Fruit fly (Drosophila melanogaster): ENCODE measurements around the gene PGS1.

Gene PGS1

DNA sequence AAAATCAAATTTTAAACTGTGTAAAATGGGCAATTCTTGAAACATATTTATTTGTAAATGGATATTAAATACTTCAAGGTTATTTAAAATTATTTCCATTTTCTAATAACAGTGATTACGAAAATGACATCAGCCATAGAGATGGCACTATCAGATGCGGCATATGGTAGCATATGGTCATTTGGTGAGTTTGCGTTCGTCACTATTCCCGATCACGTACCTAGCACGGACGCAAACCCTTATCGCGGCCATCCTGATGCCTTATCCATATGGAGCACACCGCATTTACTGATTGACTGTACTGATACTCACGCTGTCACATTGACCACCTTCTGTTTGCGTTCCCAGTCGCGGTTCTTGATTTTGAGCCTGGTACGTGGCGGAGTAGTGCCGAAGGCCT, 7.8 kb downstream of the PGS1 start (continued):
- no peak for TF ChIP-seq hkb (optimal IDR thresholded peaks at IDR 0.05)
- no peak for TF ChIP-seq hkb (GFP tag; IDR thresholded peaks at IDR 0.05)
- TF ChIP-seq bsh (GFP tag; optimal IDR thresholded peaks at IDR 0.05) = no peak
- no peak for TF ChIP-seq CG17186 (GFP tag; optimal IDR thresholded peaks at IDR 0.05)
- no peak for TF ChIP-seq CG11723 (GFP tag; optimal IDR thresholded peaks at IDR 0.05)
- TF ChIP-seq CG1602 (GFP tag; optimal IDR thresholded peaks at IDR 0.05) = no peak
- peak in 1 of 2 experiments; percentile 40 for TF ChIP-seq Pdp1 (GFP tag; optimal IDR thresholded peaks at IDR 0.05)
- no peak for TF ChIP-seq dati (GFP tag; IDR thresholded peaks at IDR 0.05)
- no peak for TF ChIP-seq tin (GFP tag; optimal IDR thresholded peaks at IDR 0.05)
- TF ChIP-seq al (GFP tag; IDR thresholded peaks at IDR 0.05) = no peak
- TF ChIP-seq phol (tag; optimal IDR thresholded peaks at IDR 0.05) = peak; percentile 35
- no peak for TF ChIP-seq CG1792 (GFP tag; optimal IDR thresholded peaks at IDR 0.05)
- TF ChIP-seq Dp (GFP tag; optimal IDR thresholded peaks at IDR 0.05) = no peak
- TF ChIP-seq h (optimal IDR thresholded peaks at IDR 0.05) = no peak
- no peak for TF ChIP-seq HLH4C (GFP tag; IDR thresholded peaks at IDR 0.05; ENCODE audit: partially characterized antibody)
- TF ChIP-seq vvl (GFP tag; IDR thresholded peaks at IDR 0.05) = no peak
- TF ChIP-seq Oli (tag; optimal IDR thresholded peaks at IDR 0.05) = no peak
- no peak for TF ChIP-seq Sry-β (GFP tag; optimal IDR thresholded peaks at IDR 0.05)
- TF ChIP-seq CG1832 (GFP tag; optimal IDR thresholded peaks at IDR 0.05) = no peak
- no peak for TF ChIP-seq TFAM (GFP tag; optimal IDR thresholded peaks at IDR 0.05)
- TF ChIP-seq CG11456 (GFP tag; IDR thresholded peaks at IDR 0.05) = peak; percentile 53; the same call in 1 of the 3 replicates
- TF ChIP-seq CG18764 (GFP tag; optimal IDR thresholded peaks at IDR 0.05) = no peak
- no peak for TF ChIP-seq insv (GFP tag; optimal IDR thresholded peaks at IDR 0.05)
- no peak for TF ChIP-seq CG3065 (GFP tag; optimal IDR thresholded peaks at IDR 0.05)
- TF ChIP-seq cwo (GFP tag; optimal IDR thresholded peaks at IDR 0.05) = no peak
- TF ChIP-seq Med (GFP tag) = peak; percentile 58
- no peak for TF ChIP-seq Rfx (GFP tag; IDR thresholded peaks at IDR 0.05)
- peak; percentile 45; the same call in 1 of the 4 replicates for TF ChIP-seq Gug (GFP tag; IDR thresholded peaks at IDR 0.05)
- TF ChIP-seq Hr39 (optimal IDR thresholded peaks at IDR 0.05) = no peak
- no peak for TF ChIP-seq Myb (GFP tag; optimal IDR thresholded peaks at IDR 0.05)
- TF ChIP-seq Neu2 (GFP tag; optimal IDR thresholded peaks at IDR 0.05; ENCODE audit: borderline replicate concordance) = peak; percentile 92
- no peak for TF ChIP-seq CG8388 (GFP tag; optimal IDR thresholded peaks at IDR 0.05)
- TF ChIP-seq CG16815 (GFP tag; optimal IDR thresholded peaks at IDR 0.05) = no peak
- no peak for TF ChIP-seq CkIIα-i1 (GFP tag; IDR thresholded peaks at IDR 0.05)
- TF ChIP-seq stwl (tag; optimal IDR thresholded peaks at IDR 0.05) = peak; percentile 68
- TF ChIP-seq CG33213 (GFP tag; optimal IDR thresholded peaks at IDR 0.05) = no peak
- TF ChIP-seq CG7963 (GFP tag; IDR thresholded peaks at IDR 0.05; ENCODE audit: partially characterized antibody) = no peak
- no peak for TF ChIP-seq unc-4 (GFP tag; IDR thresholded peaks at IDR 0.05; ENCODE audit: partially characterized antibody)
- no peak for TF ChIP-seq CG9876 (GFP tag; optimal IDR thresholded peaks at IDR 0.05)
- TF ChIP-seq CG10267 (tag; optimal IDR thresholded peaks at IDR 0.05) = no peak
- no peak for TF ChIP-seq gro (GFP tag; optimal IDR thresholded peaks at IDR 0.05)
- TF ChIP-seq mld (GFP tag; IDR thresholded peaks at IDR 0.05; ENCODE audit: partially characterized antibody) = no peak
- no peak for TF ChIP-seq pnt (GFP tag; optimal IDR thresholded peaks at IDR 0.05)
- TF ChIP-seq dan (GFP tag; IDR thresholded peaks at IDR 0.05) = no peak
- no peak for TF ChIP-seq Opbp (GFP tag; IDR thresholded peaks at IDR 0.05; ENCODE audit: partially characterized antibody)
- TF ChIP-seq corto (GFP tag; optimal IDR thresholded peaks at IDR 0.05) = no peak
- no peak for TF ChIP-seq MESR4 (GFP tag; optimal IDR thresholded peaks at IDR 0.05)
- TF ChIP-seq CG2199 (GFP tag; IDR thresholded peaks at IDR 0.05) = 0 out of 3 replicates have a peak, but pooled peaks have one; percentile 27
- TF ChIP-seq CG31441 (GFP tag; IDR thresholded peaks at IDR 0.05) = no peak
- TF ChIP-seq CG18476 (GFP tag; optimal IDR thresholded peaks at IDR 0.05) = no peak
- no peak for TF ChIP-seq CG14014 (GFP tag; IDR thresholded peaks at IDR 0.05)
- peak; percentile 8 for TF ChIP-seq dm (GFP tag; optimal IDR thresholded peaks at IDR 0.05)
